In genomic region chrX:14975467-14976167, ce11 we compare ENCODE assay signal across 1 worm cellular context.
TF ChIP-seq lines count a peak whose summit lies in the region.

Gene F20D1.3 (plus strand): TSS chrX:14976117.

TF ChIP-seq in whole organism, L1 larva, 84 proteins besides CTCF, POLR2A, EP300 and RAD21 (continued from another document):
- TF ChIP-seq unc-62 (GFP tag; optimal IDR thresholded peaks at IDR 0.05; lab: Kevin White, UChicago), result no peak
- no peak for TF ChIP-seq C34B4.2 (tag; optimal IDR thresholded peaks at IDR 0.05; lab: Kevin White, UChicago)
- TF ChIP-seq nhr-47 (tag; optimal IDR thresholded peaks at IDR 0.05; lab: Kevin White, UChicago), result peak; percentile 55
- TF ChIP-seq nhr-90 (tag; optimal IDR thresholded peaks at IDR 0.05; lab: Kevin White, UChicago; ENCODE audit: poor library complexity), result peak; percentile 11
- TF ChIP-seq hpl-2 (GFP tag; optimal IDR thresholded peaks at IDR 0.05; lab: Kevin White, UChicago), result no peak
- TF ChIP-seq xbp-1 (tag; optimal IDR thresholded peaks at IDR 0.05; lab: Kevin White, UChicago), result peak; percentile 6
- no peak for TF ChIP-seq ztf-11 (tag; optimal IDR thresholded peaks at IDR 0.05; lab: Kevin White, UChicago)
- TF ChIP-seq mab-9 (GFP tag; IDR thresholded peaks at IDR 0.05; lab: Robert Waterston, UW), result no peak
- no peak for TF ChIP-seq alr-1 (tag; optimal IDR thresholded peaks at IDR 0.05; lab: Kevin White, UChicago; ENCODE audit: borderline replicate concordance)
- no peak for TF ChIP-seq unc-86 (tag; optimal IDR thresholded peaks at IDR 0.05; lab: Kevin White, UChicago)
- no peak for TF ChIP-seq nhr-84 (tag; optimal IDR thresholded peaks at IDR 0.05; lab: Kevin White, UChicago)
- TF ChIP-seq pag-3 (tag; optimal IDR thresholded peaks at IDR 0.05; lab: Kevin White, UChicago; ENCODE audit: borderline replicate concordance, insufficient read depth), result no peak
- no peak for TF ChIP-seq sup-37 (GFP tag; optimal IDR thresholded peaks at IDR 0.05; lab: Kevin White, UChicago)
- TF ChIP-seq tlp-1 (tag; optimal IDR thresholded peaks at IDR 0.05; lab: Kevin White, UChicago), result no peak
- TF ChIP-seq ceh-8 (GFP tag; optimal IDR thresholded peaks at IDR 0.05; lab: Kevin White, UChicago), result no peak
- no peak for TF ChIP-seq fkh-4 (tag; optimal IDR thresholded peaks at IDR 0.05; lab: Kevin White, UChicago; ENCODE audit: borderline replicate concordance)
- no peak for TF ChIP-seq sox-4 (tag; optimal IDR thresholded peaks at IDR 0.05; lab: Kevin White, UChicago)
- TF ChIP-seq mef-2 (tag; optimal IDR thresholded peaks at IDR 0.05; lab: Kevin White, UChicago), result no peak
- TF ChIP-seq dpl-1 (GFP tag; optimal IDR thresholded peaks at IDR 0.05; lab: Kevin White, UChicago), result peak in 2 of 3 experiments; percentile 40 to 43
- peak; percentile 68 for TF ChIP-seq C16A3.4 (tag; optimal IDR thresholded peaks at IDR 0.05; lab: Kevin White, UChicago)
- peak; percentile 78 for TF ChIP-seq snu-23 (GFP tag; optimal IDR thresholded peaks at IDR 0.05; lab: Kevin White, UChicago)
